Fruit fly (Drosophila melanogaster) S2 (cell line): Measurements from ENCODE around the gene CG14191.

Source experiments
- CG8478 ChIP-seq: fragments of >200 bp; optimal IDR thresholded peaks from 2 replicates; lab custom pipeline; 2018
- CTCF ChIP-seq, 2 experiments: fragments of >200 bp; optimal IDR thresholded peaks; 2 replicates each; lab custom pipeline; 2018

DNA sequence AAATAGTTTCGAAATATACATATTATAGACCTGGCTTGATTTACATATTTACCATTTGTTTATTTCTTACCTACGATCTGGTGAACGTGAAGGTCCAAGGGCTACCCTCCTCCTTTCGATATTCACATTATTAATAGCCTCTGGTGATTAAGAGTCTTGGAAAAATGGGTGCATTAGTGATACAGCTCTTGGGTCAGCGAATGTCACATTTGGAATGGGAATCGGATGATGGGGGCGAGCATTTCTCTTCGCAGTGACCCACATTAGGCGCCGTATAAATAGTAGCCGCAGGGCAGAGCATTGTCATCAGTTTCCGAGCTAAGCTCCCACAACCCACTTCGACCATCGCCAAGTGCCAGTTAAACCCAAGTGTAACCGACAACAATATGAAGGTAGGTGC, 4.0 kb upstream of the CG14191 start, which contains the start of gene CG7406:
- TF ChIP-seq CG8478 (lab: Kevin White, UChicago) (no peak), CTCF (optimal IDR thresholded peaks at IDR 0.05; lab: Kevin White, UChicago) (no peak)
